Fruit fly (Drosophila melanogaster): Measurements from ENCODE around the gene Nepl8.
A peak's percentile ranks its signal among the peaks of the same experiment; 100 is the strongest.

Gene Nepl8

dm6 chr2L:16521345-16522285, 33.7 kb downstream of the Nepl8 start (continued):
- TF ChIP-seq CG17568 (GFP tag; optimal IDR thresholded peaks at IDR 0.05) (peak; percentile 95), CG7745 (tag; optimal IDR thresholded peaks at IDR 0.05) (peak; percentile 93), CG3847 (GFP tag; IDR thresholded peaks at IDR 0.05) (peak; percentile 54), h (optimal IDR thresholded peaks at IDR 0.05) (no peak), Med (GFP tag) (peak; percentile 96), pita (GFP tag; optimal IDR thresholded peaks at IDR 0.05) (no peak), onecut (GFP tag; IDR thresholded peaks at IDR 0.05) (peak; percentile 78), NC2α (GFP tag; optimal IDR thresholded peaks at IDR 0.05) (peak; percentile 89), bab2 (GFP tag; optimal IDR thresholded peaks at IDR 0.05) (peak; percentile 83), gt (GFP tag; IDR thresholded peaks at IDR 0.05) (peak; percentile 19; the same call in 1 of the 2 replicates), lola (GFP tag; optimal IDR thresholded peaks at IDR 0.05) (peak in 1 of 3 experiments; percentile 89), CG1603 (tag; optimal IDR thresholded peaks at IDR 0.05) (peak; percentile 96), Fer3 (tag; optimal IDR thresholded peaks at IDR 0.05) (peak; percentile 66), gfzf (GFP tag; optimal IDR thresholded peaks at IDR 0.05) (no peak), CG4424 (GFP tag; optimal IDR thresholded peaks at IDR 0.05) (peak; percentile 70), az2 (GFP tag; optimal IDR thresholded peaks at IDR 0.05) (peak; percentile 31), Taf1 (GFP tag; IDR thresholded peaks at IDR 0.05) (no peak), nom (GFP tag; optimal IDR thresholded peaks at IDR 0.05) (peak; percentile 88), Dip3 (GFP tag; optimal IDR thresholded peaks at IDR 0.05) (peak; percentile 6), Fer1 (GFP tag; optimal IDR thresholded peaks at IDR 0.05) (peak; percentile 87), CG17328 (GFP tag; IDR thresholded peaks at IDR 0.05) (peak; percentile 64), CG13287 (GFP tag; IDR thresholded peaks at IDR 0.05; ENCODE audit: partially characterized antibody) (peak; percentile 36; the same call in 1 of the 2 replicates), bsh (GFP tag; optimal IDR thresholded peaks at IDR 0.05) (peak; percentile 77 to 89), CG2712 (tag; optimal IDR thresholded peaks at IDR 0.05) (peak; percentile 79), HmgZ (tag; optimal IDR thresholded peaks at IDR 0.05) (peak; percentile 92), repo (GFP tag; optimal IDR thresholded peaks at IDR 0.05) (peak; percentile 64), CG6765 (GFP tag; optimal IDR thresholded peaks at IDR 0.05) (peak; percentile 77), prd (optimal IDR thresholded peaks at IDR 0.05) (no peak), prd (GFP tag; IDR thresholded peaks at IDR 0.05) (peak; percentile 54; the same call in 2 of the 3 replicates), Usf (GFP tag; optimal IDR thresholded peaks at IDR 0.05) (peak; percentile 4), CG18262 (tag; optimal IDR thresholded peaks at IDR 0.05) (peak; percentile 83), CG10654 (GFP tag; optimal IDR thresholded peaks at IDR 0.05) (peak; percentile 56), CG8281 (tag; optimal IDR thresholded peaks at IDR 0.05) (peak; percentile 71), zfh1 (GFP tag; IDR thresholded peaks at IDR 0.05) (peak; percentile 74), Nf-YC (tag; optimal IDR thresholded peaks at IDR 0.05) (peak; percentile 78), shn (GFP tag; optimal IDR thresholded peaks at IDR 0.05) (peak; percentile 81), CG7357 (GFP tag; IDR thresholded peaks at IDR 0.05) (no peak), gcm2 (GFP tag; optimal IDR thresholded peaks at IDR 0.05) (peak; percentile 29), Chrac-16 (GFP tag; optimal IDR thresholded peaks at IDR 0.05) (no peak), CG1529 (GFP tag; optimal IDR thresholded peaks at IDR 0.05) (peak; percentile 95), CG17802 (tag; optimal IDR thresholded peaks at IDR 0.05) (peak; percentile 64), Dip2 (GFP tag; IDR thresholded peaks at IDR 0.05) (no peak), CG34422 (GFP tag; IDR thresholded peaks at IDR 0.05) (peak; percentile 79; the same call in 2 of the 3 replicates), Spps (tag; optimal IDR thresholded peaks at IDR 0.05) (peak; percentile 85), sqz (GFP tag; optimal IDR thresholded peaks at IDR 0.05) (peak; percentile 94), abd-A (tag; optimal IDR thresholded peaks at IDR 0.05) (peak; percentile 87), ap (GFP tag; IDR thresholded peaks at IDR 0.05) (no peak), cato (GFP tag; optimal IDR thresholded peaks at IDR 0.05; ENCODE audit: borderline replicate concordance) (peak; percentile 75), zf30C (GFP tag; optimal IDR thresholded peaks at IDR 0.05) (peak; percentile 19)

All from whole organism, embryonic.